Worm (Caenorhabditis elegans): ENCODE data around the gene uig-1.

- TF ChIP-seq pes-1 (GFP tag; IDR thresholded peaks at IDR 0.05): no peak
- no peak for TF ChIP-seq ama-1 (optimal IDR thresholded peaks at IDR 0.05)
- TF ChIP-seq hmbx-1 (tag; optimal IDR thresholded peaks at IDR 0.05): no peak
- no peak for TF ChIP-seq tbx-11 (GFP tag; IDR thresholded peaks at IDR 0.05)
- TF ChIP-seq scrt-1 (GFP tag; IDR thresholded peaks at IDR 0.05): no peak
- TF ChIP-seq hmg-4 (GFP tag; optimal IDR thresholded peaks at IDR 0.05): no peak
- TF ChIP-seq ets-7 (tag; optimal IDR thresholded peaks at IDR 0.05): no peak
- no peak for TF ChIP-seq flt-1 (GFP tag; IDR thresholded peaks at IDR 0.05)
- no peak for TF ChIP-seq tbx-37 (GFP tag; conservative IDR thresholded peaks at IDR 0.05)
- TF ChIP-seq sea-1 (GFP tag; conservative IDR thresholded peaks at IDR 0.05): no peak
These were observed 31.5 kb downstream of the uig-1 start, which contains the start of gene zip-5 for ce11 chrV:13264245-13264644.

Measured in whole organism, early embryonic.